Fruit fly (Drosophila melanogaster) whole organism, prepupa: ENCODE measurements around the gene CG7739.

Experiments used
- CG10631 ChIP-seq: fragments of 200-800 bp; sonication (Bioruptor generic); optimal IDR thresholded peaks from 2 replicates; lab custom pipeline; 2016; ENCODE audit warnings: missing biosample characterization, missing genetic modification characterization
- CG10669 ChIP-seq: fragments of 200-800 bp; sonication (Bioruptor generic); optimal IDR thresholded peaks from 3 replicates; lab custom pipeline; 2018; ENCODE audit warnings: missing biosample characterization, mild to moderate bottlenecking, missing genetic modification characterization, moderate library complexity
- CG11294 ChIP-seq: fragments of 200-800 bp; sonication (Bioruptor generic); IDR thresholded peaks from 2 replicates; pipeline ENCODE4 v1.3.6; 2022; ENCODE audit warnings: missing biosample characterization, missing genetic modification characterization
- CG11762 ChIP-seq: fragments of 200-800 bp; sonication (Bioruptor generic); optimal IDR thresholded peaks from 3 replicates; lab custom pipeline; 2016; ENCODE audit warnings: missing biosample characterization, missing genetic modification characterization; ENCODE audit not compliant: insufficient read depth
- CG11902 ChIP-seq: fragments of 200-800 bp; sonication (Bioruptor generic); optimal IDR thresholded peaks from 3 replicates; lab custom pipeline; 2016; ENCODE audit warnings: missing biosample characterization, missing genetic modification characterization
- CG15336 ChIP-seq: fragments of 200-800 bp; sonication (Bioruptor generic); IDR thresholded peaks from 2 replicates; pipeline ENCODE4 v1.3.6; 2022; ENCODE audit warnings: missing biosample characterization, missing genetic modification characterization
- CG1621 ChIP-seq: fragments of 200-800 bp; sonication (Bioruptor generic); optimal IDR thresholded peaks from 3 replicates; lab custom pipeline; 2018; ENCODE audit warnings: missing biosample characterization, mild to moderate bottlenecking, missing genetic modification characterization
- CG3032 ChIP-seq: fragments of 200-800 bp; optimal IDR thresholded peaks from 2 replicates; lab custom pipeline; 2019; ENCODE audit warnings: missing biosample characterization, mild to moderate bottlenecking, missing genetic modification characterization, moderate library complexity
- CG31627 ChIP-seq: fragments of 200-800 bp; sonication (Bioruptor generic); optimal IDR thresholded peaks from 3 replicates; lab custom pipeline; 2016; ENCODE audit warnings: missing biosample characterization, missing genetic modification characterization
- CG34406 ChIP-seq: fragments of 200-800 bp; sonication (Bioruptor generic); optimal IDR thresholded peaks from 3 replicates; lab custom pipeline; 2016; ENCODE audit warnings: missing biosample characterization, missing genetic modification characterization
- CG3919 ChIP-seq: fragments of 200-800 bp; sonication (Bioruptor generic); optimal IDR thresholded peaks from 3 replicates; lab custom pipeline; 2016; ENCODE audit warnings: missing biosample characterization, missing genetic modification characterization
- CG6163 ChIP-seq: fragments of 200-800 bp; sonication (Bioruptor generic); IDR thresholded peaks from 3 replicates; pipeline ENCODE4 v1.3.6; 2022; ENCODE audit warnings: missing biosample characterization, missing genetic modification characterization
- CG6792 ChIP-seq: fragments of 200-800 bp; sonication (Bioruptor generic); optimal IDR thresholded peaks from 3 replicates; lab custom pipeline; 2016; ENCODE audit warnings: missing biosample characterization, missing genetic modification characterization
- CG6808 ChIP-seq: fragments of 200-800 bp; sonication (Bioruptor generic); optimal IDR thresholded peaks from 3 replicates; lab custom pipeline; 2017; ENCODE audit warnings: missing biosample characterization, missing genetic modification characterization, mild to moderate bottlenecking, moderate library complexity, missing genetic modification reagents
- CG6854 ChIP-seq: fragments of 200-800 bp; sonication (Bioruptor generic); optimal IDR thresholded peaks from 2 replicates; lab custom pipeline; 2017; ENCODE audit warnings: missing biosample characterization, mild to moderate bottlenecking, missing genetic modification characterization
- CG8319 ChIP-seq: fragments of 200-800 bp; sonication (Bioruptor generic); optimal IDR thresholded peaks from 3 replicates; lab custom pipeline; 2016; ENCODE audit warnings: missing biosample characterization, missing genetic modification characterization
- Eip75B ChIP-seq: fragments of 200-800 bp; sonication (Bioruptor generic); optimal IDR thresholded peaks from 3 replicates; lab custom pipeline; 2016; ENCODE audit warnings: missing biosample characterization, missing genetic modification characterization
- Eip78C ChIP-seq: fragments of 200-800 bp; sonication (Bioruptor generic); peaks from one replicate; lab custom pipeline; 2016; ENCODE audit warnings: missing biosample characterization, missing genetic modification characterization
- Ets21C ChIP-seq: fragments of 200-800 bp; sonication (Bioruptor generic); optimal IDR thresholded peaks from 3 replicates; lab custom pipeline; 2016; ENCODE audit warnings: missing biosample characterization, missing genetic modification characterization
- Hr38 ChIP-seq: sonication (Bioruptor generic); optimal IDR thresholded peaks from 2 replicates; lab custom pipeline; 2016; ENCODE audit warnings: missing biosample characterization, missing genetic modification characterization
- Hr39 ChIP-seq: fragments of 200-800 bp; sonication (Bioruptor generic); optimal IDR thresholded peaks from 2 replicates; lab custom pipeline; 2016; ENCODE audit warnings: missing biosample characterization, missing genetic modification characterization
- Hr4 ChIP-seq: fragments of 200-800 bp; sonication (Bioruptor generic); optimal IDR thresholded peaks from 3 replicates; lab custom pipeline; 2016; ENCODE audit warnings: missing biosample characterization, missing genetic modification characterization
- OdsH ChIP-seq: fragments of 200-800 bp; sonication (Bioruptor generic); optimal IDR thresholded peaks from 3 replicates; lab custom pipeline; 2016; ENCODE audit warnings: missing biosample characterization, missing genetic modification characterization
- Smox ChIP-seq: fragments of 200-800 bp; sonication (Bioruptor generic); optimal IDR thresholded peaks from 3 replicates; lab custom pipeline; 2016; ENCODE audit warnings: missing biosample characterization, missing genetic modification characterization
- Sox102F ChIP-seq: fragments of 200-800 bp; sonication (Bioruptor generic); optimal IDR thresholded peaks from 2 replicates; lab custom pipeline; 2016; ENCODE audit warnings: missing biosample characterization, mild to moderate bottlenecking, missing genetic modification characterization
- Sox14 ChIP-seq: fragments of 200-800 bp; sonication (Bioruptor generic); optimal IDR thresholded peaks from 3 replicates; lab custom pipeline; 2016; ENCODE audit warnings: missing biosample characterization, missing genetic modification characterization
- achi ChIP-seq: fragments of 200-800 bp; sonication (Bioruptor generic); optimal IDR thresholded peaks from 3 replicates; lab custom pipeline; 2016; ENCODE audit warnings: missing biosample characterization, missing genetic modification characterization
- acj6 ChIP-seq: fragments of 200-800 bp; sonication (Bioruptor generic); optimal IDR thresholded peaks from 3 replicates; lab custom pipeline; 2016; ENCODE audit warnings: missing biosample characterization, missing genetic modification characterization
- cyc ChIP-seq: fragments of 200-800 bp; sonication (Bioruptor generic); optimal IDR thresholded peaks from 3 replicates; lab custom pipeline; 2016; ENCODE audit warnings: missing biosample characterization, missing genetic modification characterization
- esn ChIP-seq: fragments of 200-800 bp; sonication (Bioruptor generic); optimal IDR thresholded peaks from 2 replicates; lab custom pipeline; 2016; ENCODE audit warnings: missing biosample characterization, mild to moderate bottlenecking, missing genetic modification characterization, moderate library complexity
- fd59A ChIP-seq: fragments of 200-800 bp; sonication (Bioruptor generic); optimal IDR thresholded peaks from 2 replicates; lab custom pipeline; 2017; ENCODE audit warnings: missing biosample characterization, mild to moderate bottlenecking, missing genetic modification characterization, missing genetic modification reagents
- lz ChIP-seq: fragments of 200-800 bp; sonication (Bioruptor generic); optimal IDR thresholded peaks from 3 replicates; lab custom pipeline; 2016; ENCODE audit warnings: missing biosample characterization, missing genetic modification characterization
- net ChIP-seq: fragments of 200-800 bp; sonication (Bioruptor generic); optimal IDR thresholded peaks from 3 replicates; lab custom pipeline; 2016; ENCODE audit warnings: missing biosample characterization, missing genetic modification characterization
- spab ChIP-seq: fragments of 200-800 bp; sonication (Bioruptor generic); optimal IDR thresholded peaks from 2 replicates; lab custom pipeline; 2017; ENCODE audit warnings: missing biosample characterization, mild to moderate bottlenecking, missing genetic modification characterization, missing genetic modification reagents
- ss ChIP-seq, 2 experiments: fragments of 200-800 bp; sonication (Bioruptor generic); optimal IDR thresholded peaks; 2 replicates in 1 of 2; 3 replicates in 1 of 2; lab custom pipeline; 2017 to 2018; ENCODE audit warnings: mild to moderate bottlenecking in 2 of 2, missing biosample characterization in 2 of 2, missing genetic modification characterization in 2 of 2, moderate library complexity in 1 of 2
- svp ChIP-seq: fragments of 200-800 bp; sonication (Bioruptor generic); peaks from one replicate; lab custom pipeline; 2016; ENCODE audit warnings: missing biosample characterization, missing genetic modification characterization
- topi ChIP-seq: fragments of 200-800 bp; sonication (Bioruptor generic); optimal IDR thresholded peaks from 3 replicates; lab custom pipeline; 2016; ENCODE audit warnings: missing biosample characterization, missing genetic modification characterization
- vri ChIP-seq: fragments of 200-800 bp; sonication (Bioruptor generic); optimal IDR thresholded peaks from 3 replicates; lab custom pipeline; 2016; ENCODE audit warnings: missing biosample characterization, mild to moderate bottlenecking, missing genetic modification characterization

CG7739 gene

DNA sequence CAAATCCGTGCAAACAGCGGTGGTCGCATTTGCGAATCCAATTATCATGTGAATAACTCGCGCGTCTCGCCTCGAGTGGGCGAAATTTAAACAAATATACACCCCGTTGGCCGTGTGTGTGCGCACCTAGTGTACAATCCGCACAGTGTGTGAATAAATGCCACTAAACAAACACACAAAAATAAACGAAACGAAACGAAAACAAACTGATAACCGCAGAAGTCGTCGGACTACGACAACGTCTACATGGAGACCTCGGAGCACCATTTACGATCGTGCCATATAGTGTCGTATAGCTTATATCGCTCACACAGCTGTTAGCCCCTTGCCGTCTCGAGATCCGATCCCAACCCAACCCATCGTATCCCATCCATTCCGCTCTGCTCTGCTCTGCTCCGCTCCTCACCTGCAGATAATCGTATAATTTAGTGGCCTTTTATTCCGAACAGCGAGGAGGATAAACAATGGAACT is 3.7 kb upstream of the CG7739 start (continued):
- TF ChIP-seq Hr4 (GFP tag; lab: Kevin White, UChicago) (no peak), Hr38 (GFP tag; lab: Kevin White, UChicago) (no peak), CG11762 (GFP tag; lab: Kevin White, UChicago) (no peak), Sox14 (peak; percentile 45), CG11902 (GFP tag; lab: Kevin White, UChicago) (no peak), achi (no peak), CG10669 (GFP tag; lab: Kevin White, UChicago) (no peak), CG34406 (GFP tag; lab: Kevin White, UChicago) (peak; percentile 38)

DNA sequence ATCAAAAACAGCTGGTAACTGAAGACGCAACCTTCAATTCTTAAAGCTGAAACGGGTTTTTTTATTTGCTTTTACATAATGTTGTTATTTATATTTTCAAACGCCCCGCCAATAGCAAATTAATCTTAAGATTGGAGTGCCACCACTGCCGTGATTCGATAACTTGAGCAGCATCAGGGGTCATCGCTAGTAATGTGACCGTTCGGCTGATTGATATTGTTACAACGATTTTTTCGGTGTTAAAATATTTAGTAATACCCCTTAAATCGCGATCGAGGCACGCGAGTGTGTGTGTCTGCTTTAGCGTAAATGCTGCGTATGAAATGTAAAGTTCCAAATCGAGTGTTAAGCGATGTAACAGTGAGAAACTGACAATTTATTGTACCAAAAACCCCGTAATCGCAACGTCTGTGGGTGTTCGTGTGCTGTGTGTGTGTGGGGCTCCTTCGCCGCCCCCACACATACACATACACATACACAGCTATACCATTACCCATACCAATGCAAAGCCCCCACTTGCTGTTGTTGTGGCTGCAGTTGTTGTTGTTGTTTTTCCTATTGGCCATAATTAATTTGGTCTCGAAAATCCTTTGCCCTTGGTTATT is 3.1 kb upstream of the CG7739 start, which contains the start of gene dop:
TSS of gene dop (plus strand) at position 185 of the 605 bp plus-strand sequence.
- TF ChIP-seq OdsH (GFP tag; lab: Kevin White, UChicago) (no peak), Smox (GFP tag; lab: Kevin White, UChicago) (peak; percentile 15), CG3919 (GFP tag; lab: Kevin White, UChicago) (no peak), Eip78C (peak; percentile 70), Sox102F (GFP tag; lab: Kevin White, UChicago) (no peak), spab (GFP tag; lab: Kevin White, UChicago) (no peak), acj6 (GFP tag; lab: Kevin White, UChicago) (peak; percentile 35), net (GFP tag; lab: Kevin White, UChicago) (peak; percentile 4), Sox14 (peak; percentile 25), ss (GFP tag; optimal IDR thresholded peaks at IDR 0.05; lab: Kevin White, UChicago) (peak in 1 of 2 experiments; percentile 4), CG6163 (peak; percentile 9; the same call in 1 of the 3 replicates), Eip75B (GFP tag; lab: Kevin White, UChicago) (no peak), CG6854 (GFP tag; lab: Kevin White, UChicago) (no peak), CG15336 (GFP tag; lab: Robert Waterston, UW) (0 out of 2 replicates have a peak, but pooled peaks have one; percentile 16), CG10631 (peak; percentile 0), esn (GFP tag; lab: Kevin White, UChicago) (peak; percentile 37), CG31627 (GFP tag; lab: Kevin White, UChicago) (peak; percentile 49), lz (GFP tag; lab: Kevin White, UChicago) (peak; percentile 34), CG11294 (no peak), achi (peak; percentile 36), CG6808 (GFP tag; lab: Kevin White, UChicago) (no peak), CG3032 (peak; percentile 14), Hr39 (GFP tag; lab: Kevin White, UChicago) (peak; percentile 12), cyc (GFP tag; lab: Kevin White, UChicago) (peak; percentile 28), topi (GFP tag; lab: Kevin White, UChicago) (peak; percentile 11), CG8319 (no peak), Ets21C (GFP tag; lab: Kevin White, UChicago) (peak; percentile 20), vri (GFP tag; lab: Kevin White, UChicago) (peak; percentile 58), svp (GFP tag; lab: Kevin White, UChicago) (peak; percentile 75), CG1621 (no peak)

DNA sequence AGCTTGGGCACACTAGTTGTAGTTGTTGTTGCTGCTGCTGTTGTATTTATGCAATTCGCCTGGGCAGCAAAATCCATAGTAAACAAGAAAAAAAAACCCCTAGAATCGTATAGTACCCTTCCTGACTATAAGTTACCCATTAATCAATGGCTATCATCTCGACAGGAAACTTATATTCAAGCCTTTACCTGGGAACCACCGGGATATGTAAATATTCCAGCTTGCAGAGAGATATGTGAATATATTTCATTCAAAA is 914 bp upstream of the CG7739 start:
- no peak for TF ChIP-seq CG3032
- no peak for TF ChIP-seq CG6792 (GFP tag; lab: Kevin White, UChicago)
- TF ChIP-seq svp (GFP tag; lab: Kevin White, UChicago): no peak
- TF ChIP-seq fd59A: no peak
- TF ChIP-seq CG1621: no peak
